Fruit fly (Drosophila melanogaster): Measurements from ENCODE around the gene Ir68a.

The Ir68a gene

dm6 chr3L:11260275-11260734 is 24.3 kb upstream of the Ir68a start (continued):
- TF ChIP-seq CG5180 (GFP tag; optimal IDR thresholded peaks at IDR 0.05) (peak; percentile 51), CG14441 (GFP tag; IDR thresholded peaks at IDR 0.05) (peak; percentile 80), onecut (GFP tag; IDR thresholded peaks at IDR 0.05) (no peak; the same call in 1 of the 2 replicates), nmo (GFP tag; optimal IDR thresholded peaks at IDR 0.05) (peak; percentile 89), CG4404 (GFP tag; IDR thresholded peaks at IDR 0.05) (peak; percentile 70; the same call in 1 of the 2 replicates), CG8924 (tag; optimal IDR thresholded peaks at IDR 0.05) (peak; percentile 87), az2 (GFP tag; optimal IDR thresholded peaks at IDR 0.05) (peak; percentile 73), CG3407 (GFP tag; optimal IDR thresholded peaks at IDR 0.05) (peak; percentile 36), CG32532 (GFP tag; IDR thresholded peaks at IDR 0.05) (peak; percentile 80), NFAT (GFP tag; IDR thresholded peaks at IDR 0.05) (peak; percentile 34; the same call in 1 of the 2 replicates), eve (GFP tag; optimal IDR thresholded peaks at IDR 0.05) (peak in 1 of 2 experiments; percentile 90), CG9727 (GFP tag; optimal IDR thresholded peaks at IDR 0.05) (peak; percentile 84), CG6254 (GFP tag; optimal IDR thresholded peaks at IDR 0.05) (peak; percentile 54), Doc3 (GFP tag; IDR thresholded peaks at IDR 0.05; ENCODE audit: partially characterized antibody) (no peak), CG2116 (GFP tag; optimal IDR thresholded peaks at IDR 0.05) (peak; percentile 46), Nf-YC (tag; optimal IDR thresholded peaks at IDR 0.05) (no peak), emc (GFP tag; optimal IDR thresholded peaks at IDR 0.05) (peak; percentile 42), Rx (GFP tag; IDR thresholded peaks at IDR 0.05) (peak; percentile 70), D19B (GFP tag; optimal IDR thresholded peaks at IDR 0.05) (peak; percentile 61), Hr78 (GFP tag; optimal IDR thresholded peaks at IDR 0.05) (peak in 1 of 2 experiments; percentile 52), Atf3 (GFP tag; optimal IDR thresholded peaks at IDR 0.05) (peak; percentile 73), Pdp1 (GFP tag; optimal IDR thresholded peaks at IDR 0.05) (peak; percentile 65 to 82), CG4854 (GFP tag; optimal IDR thresholded peaks at IDR 0.05) (peak; percentile 59), ftz-f1 (GFP tag; optimal IDR thresholded peaks at IDR 0.05) (no peak), CG17361 (GFP tag; IDR thresholded peaks at IDR 0.05) (peak; percentile 59; the same call in 2 of the 3 replicates), Optix (GFP tag; IDR thresholded peaks at IDR 0.05) (peak; percentile 66; the same call in 1 of the 3 replicates), CG9876 (GFP tag; optimal IDR thresholded peaks at IDR 0.05) (peak; percentile 3), CG1792 (GFP tag; optimal IDR thresholded peaks at IDR 0.05) (peak; percentile 68), HmgZ (tag; optimal IDR thresholded peaks at IDR 0.05) (peak; percentile 69), Dip2 (GFP tag; IDR thresholded peaks at IDR 0.05) (peak; percentile 29; the same call in 1 of the 2 replicates), kah (GFP tag; optimal IDR thresholded peaks at IDR 0.05) (no peak), lmd (GFP tag; IDR thresholded peaks at IDR 0.05) (peak; percentile 81), CG17328 (GFP tag; IDR thresholded peaks at IDR 0.05) (peak; percentile 66), lab (GFP tag; optimal IDR thresholded peaks at IDR 0.05) (peak; percentile 75), CG12769 (tag; optimal IDR thresholded peaks at IDR 0.05) (peak; percentile 35), Ets65A (GFP tag) (peak; percentile 96), Ets97D (GFP tag; optimal IDR thresholded peaks at IDR 0.05) (peak; percentile 46), Fer3 (tag; optimal IDR thresholded peaks at IDR 0.05) (peak; percentile 62), NC2β (GFP tag; optimal IDR thresholded peaks at IDR 0.05) (peak; percentile 73), Opbp (GFP tag; IDR thresholded peaks at IDR 0.05; ENCODE audit: partially characterized antibody) (no peak), CG6272 (GFP tag; IDR thresholded peaks at IDR 0.05) (peak; percentile 49; the same call in 1 of the 2 replicates), Hey (tag; optimal IDR thresholded peaks at IDR 0.05) (no peak), CG5245 (GFP tag; optimal IDR thresholded peaks at IDR 0.05) (peak; percentile 27), HmgD (GFP tag; optimal IDR thresholded peaks at IDR 0.05) (peak; percentile 40), Sox102F (GFP tag; optimal IDR thresholded peaks at IDR 0.05) (peak; percentile 77), CG30431 (GFP tag; optimal IDR thresholded peaks at IDR 0.05) (peak; percentile 72), sr (GFP tag; IDR thresholded peaks at IDR 0.05) (no peak), CG16815 (GFP tag; optimal IDR thresholded peaks at IDR 0.05) (peak; percentile 73), danr (GFP tag; IDR thresholded peaks at IDR 0.05) (peak; percentile 57), unpg (GFP tag; optimal IDR thresholded peaks at IDR 0.05) (peak; percentile 67)

Data from whole organism, embryonic.